Worm (Caenorhabditis elegans): ENCODE data around the gene srh-272.

ce11 chrV:2861505-2861904 is 1.6 kb upstream of the srh-272 start, which contains the start of gene srh-270:
- TF ChIP-seq ztf-11 (tag; optimal IDR thresholded peaks at IDR 0.05): no peak
- TF ChIP-seq nhr-237 (tag; optimal IDR thresholded peaks at IDR 0.05): no peak
- TF ChIP-seq unc-62 (GFP tag; optimal IDR thresholded peaks at IDR 0.05): no peak
- TF ChIP-seq nhr-12 (tag; optimal IDR thresholded peaks at IDR 0.05): no peak
- TF ChIP-seq mab-5 (tag; optimal IDR thresholded peaks at IDR 0.05): no peak
- TF ChIP-seq snpc-4 (tag; optimal IDR thresholded peaks at IDR 0.05): no peak

Measured in whole organism, mixed stage, embryonic.